Fruit fly (Drosophila melanogaster): ENCODE data around the gene CG14330.

DNA sequence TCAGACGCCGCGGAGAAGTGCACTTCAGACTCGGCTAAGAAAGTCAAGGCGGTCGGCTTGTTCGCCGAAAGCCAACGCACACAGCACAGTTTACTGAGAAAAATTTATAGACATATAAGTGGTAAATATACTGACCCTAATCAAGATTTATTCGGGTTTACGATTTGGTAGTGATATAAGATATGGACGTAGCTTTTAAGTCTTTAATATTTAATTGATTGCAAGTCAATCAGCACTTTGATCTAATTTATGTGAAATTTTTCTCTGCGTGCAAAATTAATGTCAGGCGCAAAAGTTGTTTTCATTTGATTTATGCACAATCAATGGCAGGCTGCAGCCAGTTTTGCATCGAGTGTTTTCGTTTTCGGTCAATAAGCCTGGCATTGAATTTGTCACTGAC is 26.1 kb downstream of the CG14330 start:
- TF ChIP-seq CG15710 (tag; optimal IDR thresholded peaks at IDR 0.05) (no peak), CG4496 (GFP tag; IDR thresholded peaks at IDR 0.05) (peak; percentile 74; the same call in 2 of the 3 replicates), CG12605 (GFP tag; IDR thresholded peaks at IDR 0.05) (no peak), CG17806 (tag; optimal IDR thresholded peaks at IDR 0.05) (no peak), EcR (GFP tag; optimal IDR thresholded peaks at IDR 0.05) (no peak)
